Worm (Caenorhabditis elegans) whole organism, L4 larva: ENCODE data around the gene hbl-1.

Source experiments
- ZK546.5 ChIP-seq, 2 experiments: sonication (generic microtip); optimal IDR thresholded peaks; 2 replicates each; lab custom pipeline; 2017; ENCODE audit warnings: missing biosample characterization in 2 of 2, missing genetic modification characterization in 2 of 2
- ceh-82 ChIP-seq: sonication (generic microtip); optimal IDR thresholded peaks from 2 replicates; lab custom pipeline; 2017; ENCODE audit warnings: missing biosample characterization, missing genetic modification characterization
- daf-12 ChIP-seq: fragments of 150-350 bp; optimal IDR thresholded peaks from 2 replicates; lab custom pipeline; 2014; ENCODE audit warnings: missing biosample characterization, missing genetic modification reagents, missing genetic modification characterization
- dve-1 ChIP-seq: sonication (generic microtip); optimal IDR thresholded peaks from 2 replicates; lab custom pipeline; 2017; ENCODE audit warnings: antibody characterized with exemption, mild to moderate bottlenecking, missing genetic modification characterization, missing compliant biosample characterization; ENCODE audit not compliant: insufficient read depth
- hif-1 ChIP-seq, 2 experiments: sonication (generic microtip); optimal IDR thresholded peaks; 2 replicates each; lab custom pipeline; 2016 to 2017; ENCODE audit warnings: missing compliant biosample characterization in 2 of 2, missing genetic modification characterization in 2 of 2, missing genetic modification reagents in 2 of 2, missing genotype in 2 of 2, mild to moderate bottlenecking in 1 of 2
- lsy-2 ChIP-seq, 2 experiments: fragments of 150-350 bp in 1 of 2; sonication (generic microtip) in 1 of 2; optimal IDR thresholded peaks; 2 replicates each; lab custom pipeline; 2014 to 2017; ENCODE audit warnings: missing biosample characterization in 2 of 2, missing genetic modification characterization in 2 of 2
- pha-4 ChIP-seq, 2 experiments: fragments of 150-350 bp in 1 of 2; fragments of 200-800 bp in 1 of 2; sonication (Bioruptor generic) in 1 of 2; IDR thresholded peaks in 1 of 2; optimal IDR thresholded peaks in 1 of 2; 2 replicates each; pipeline versions ENCODE4 v1.3.6 to Lab custom; 2014 to 2022; ENCODE audit warnings: missing genetic modification characterization in 2 of 2, missing genetic modification reagents in 2 of 2, missing biosample characterization in 1 of 2, missing compliant biosample characterization in 1 of 2

DNA sequence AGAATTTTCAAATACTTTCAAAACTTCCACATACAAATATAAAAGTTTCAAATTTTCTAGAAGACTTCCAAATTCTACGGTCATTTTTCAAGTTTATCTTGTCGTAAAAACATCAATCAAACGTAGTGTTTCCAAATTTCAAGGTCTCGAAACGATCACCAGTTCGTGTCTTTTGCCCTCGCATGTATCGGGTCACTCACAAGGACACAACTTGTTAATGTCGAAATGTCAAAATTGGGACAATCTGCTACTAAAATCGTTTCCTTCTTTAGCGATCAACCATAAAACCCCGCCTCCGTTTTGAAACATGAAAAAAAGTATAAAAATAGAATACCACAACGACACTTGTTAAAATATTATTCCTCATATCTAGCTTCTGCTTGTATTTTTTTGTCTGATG is 18.4 kb upstream of the hbl-1 start:
- TF ChIP-seq daf-12 (tag; lab: Kevin White, UChicago): no peak
- no peak for TF ChIP-seq lsy-2 (tag; optimal IDR thresholded peaks at IDR 0.05; lab: Kevin White, UChicago)
- no peak for TF ChIP-seq dve-1 (tag; lab: Kevin White, UChicago)
- TF ChIP-seq pha-4 (GFP tag; IDR thresholded peaks at IDR 0.05; lab: Robert Waterston, UW): no peak
- TF ChIP-seq pha-4 (tag; optimal IDR thresholded peaks at IDR 0.05; lab: Kevin White, UChicago): no peak
- no peak for TF ChIP-seq hif-1 (tag; optimal IDR thresholded peaks at IDR 0.05; lab: Kevin White, UChicago)
- TF ChIP-seq ceh-82 (tag; lab: Kevin White, UChicago): no peak
- no peak for TF ChIP-seq ZK546.5 (tag; optimal IDR thresholded peaks at IDR 0.05; lab: Kevin White, UChicago)
